Worm (Caenorhabditis elegans) whole organism, L4 larva: ENCODE measurements around the gene Y40B10A.5.
A peak's percentile ranks its signal among the peaks of the same experiment; 100 is the strongest.

ENCODE experiments used
- F10B5.3 ChIP-seq: sonication (generic microtip); optimal IDR thresholded peaks from 2 replicates; lab custom pipeline; 2016; ENCODE audit warnings: mild to moderate bottlenecking, missing genetic modification characterization, missing compliant biosample characterization
- F44E2.7 ChIP-seq: fragments of 200-800 bp; sonication (Bioruptor generic); IDR thresholded peaks from 2 replicates; pipeline ENCODE4 v2.1.2; 2022; ENCODE audit warnings: missing genetic modification characterization, missing compliant biosample characterization
- F49E8.2 ChIP-seq: sonication (generic microtip); optimal IDR thresholded peaks from 2 replicates; lab custom pipeline; 2016; ENCODE audit warnings: missing compliant biosample characterization, mild to moderate bottlenecking, missing genetic modification characterization, borderline replicate concordance
- Y105C5A.15 ChIP-seq: fragments of 200-800 bp; sonication (Bioruptor generic); IDR thresholded peaks from 2 replicates; pipeline ENCODE4 v1.3.6; 2022; ENCODE audit warnings: missing genetic modification characterization, missing compliant biosample characterization
- Y75B8A.6 ChIP-seq: fragments of 200-800 bp; sonication (Bioruptor generic); IDR thresholded peaks from 2 replicates; pipeline ENCODE4 v1.3.6; 2022; ENCODE audit warnings: missing genetic modification reagents, missing genetic modification characterization, missing compliant biosample characterization
- ceh-28 ChIP-seq: fragments of 150-350 bp; optimal IDR thresholded peaks from 2 replicates; lab custom pipeline; 2014; ENCODE audit warnings: missing biosample characterization, missing genetic modification reagents, missing genetic modification characterization
- ceh-62 ChIP-seq: sonication (generic microtip); optimal IDR thresholded peaks from 2 replicates; lab custom pipeline; 2017; ENCODE audit warnings: missing biosample characterization, missing genetic modification characterization
- cey-2 ChIP-seq: sonication (generic microtip); optimal IDR thresholded peaks from 3 replicates; lab custom pipeline; 2017; ENCODE audit warnings: missing genetic modification characterization, mild to moderate bottlenecking, missing compliant biosample characterization, antibody characterized with exemption, borderline replicate concordance; ENCODE audit not compliant: insufficient read depth
- ctbp-1 ChIP-seq: fragments of 200-800 bp; sonication (Bioruptor generic); IDR thresholded peaks from 2 replicates; pipeline ENCODE4 v1.3.6; 2022; ENCODE audit warnings: missing genetic modification reagents, missing genetic modification characterization, missing compliant biosample characterization
- dmd-6 ChIP-seq: fragments of 200-800 bp; sonication (Bioruptor generic); IDR thresholded peaks from 2 replicates; pipeline ENCODE4 v1.3.6; 2022; ENCODE audit warnings: missing genetic modification reagents, missing genetic modification characterization, missing compliant biosample characterization
- dmd-8 ChIP-seq: fragments of 200-800 bp; sonication (Bioruptor generic); IDR thresholded peaks from 2 replicates; pipeline ENCODE4 v1.3.6; 2022; ENCODE audit warnings: missing genetic modification characterization, missing compliant biosample characterization
- egl-27 ChIP-seq: sonication (generic microtip); optimal IDR thresholded peaks from 3 replicates; lab custom pipeline; 2017; ENCODE audit warnings: missing biosample characterization, missing genetic modification reagents, missing genetic modification characterization
- fkh-10 ChIP-seq: fragments of 150-350 bp; optimal IDR thresholded peaks from 2 replicates; lab custom pipeline; 2014; ENCODE audit warnings: missing biosample characterization, missing genetic modification reagents, missing genetic modification characterization
- hif-1 ChIP-seq, 2 experiments: sonication (generic microtip); optimal IDR thresholded peaks; 2 replicates each; lab custom pipeline; 2016 to 2017; ENCODE audit warnings: missing compliant biosample characterization in 2 of 2, missing genetic modification characterization in 2 of 2, missing genetic modification reagents in 2 of 2, missing genotype in 2 of 2, mild to moderate bottlenecking in 1 of 2
- hlh-11 ChIP-seq: fragments of 200-800 bp; sonication (Bioruptor generic); optimal IDR thresholded peaks from 2 replicates; lab custom pipeline; 2018; ENCODE audit warnings: mild to moderate bottlenecking, missing genetic modification characterization, missing compliant biosample characterization
- hlh-30 ChIP-seq: sonication (generic microtip); optimal IDR thresholded peaks from 2 replicates; lab custom pipeline; 2017; ENCODE audit warnings: antibody characterized with exemption, mild to moderate bottlenecking, missing genetic modification characterization, missing compliant biosample characterization; ENCODE audit not compliant: insufficient read depth
- lin-1 ChIP-seq: fragments of 200-800 bp; sonication (Bioruptor generic); IDR thresholded peaks from 2 replicates; pipeline ENCODE4 v1.3.6; 2022; ENCODE audit warnings: missing genetic modification reagents, missing genetic modification characterization, missing compliant biosample characterization
- lin-13 ChIP-seq: fragments of 150-350 bp; optimal IDR thresholded peaks from 2 replicates; lab custom pipeline; 2014; ENCODE audit warnings: missing biosample characterization, missing genetic modification reagents, missing genetic modification characterization
- lir-3 ChIP-seq: sonication (generic microtip); optimal IDR thresholded peaks from 2 replicates; lab custom pipeline; 2016; ENCODE audit warnings: mild to moderate bottlenecking, missing genetic modification characterization, missing compliant biosample characterization
- lsy-2 ChIP-seq, 2 experiments: fragments of 150-350 bp in 1 of 2; sonication (generic microtip) in 1 of 2; optimal IDR thresholded peaks; 2 replicates each; lab custom pipeline; 2014 to 2017; ENCODE audit warnings: missing biosample characterization in 2 of 2, missing genetic modification characterization in 2 of 2
- mep-1 ChIP-seq: fragments of 150-350 bp; sonication (generic microtip); optimal IDR thresholded peaks from 3 replicates; lab custom pipeline; 2014; ENCODE audit warnings: missing biosample characterization, missing genetic modification characterization
- mxl-2 ChIP-seq: fragments of 200-800 bp; sonication (Bioruptor generic); conservative IDR thresholded peaks from 2 replicates; pipeline ENCODE4 v1.3.6; 2022; ENCODE audit warnings: missing genetic modification reagents, missing genetic modification characterization, missing compliant biosample characterization
- nhr-10 ChIP-seq: fragments of 150-350 bp; optimal IDR thresholded peaks from 2 replicates; lab custom pipeline; 2014; ENCODE audit warnings: missing biosample characterization, missing genetic modification characterization
- nhr-28 ChIP-seq: fragments of 150-350 bp; optimal IDR thresholded peaks from 2 replicates; lab custom pipeline; 2014; ENCODE audit warnings: missing biosample characterization, missing genetic modification characterization
- nhr-41 ChIP-seq: fragments of 200-800 bp; sonication (Bioruptor generic); IDR thresholded peaks from 2 replicates; pipeline ENCODE4 v1.3.6; 2022; ENCODE audit warnings: missing genetic modification reagents, missing genetic modification characterization, missing compliant biosample characterization
- nhr-42 ChIP-seq: fragments of 200-800 bp; sonication (Bioruptor generic); IDR thresholded peaks from 2 replicates; pipeline ENCODE4 v1.3.6; 2022; ENCODE audit warnings: missing genetic modification characterization, missing compliant biosample characterization
- nhr-77 ChIP-seq: fragments of 150-350 bp; optimal IDR thresholded peaks from 2 replicates; lab custom pipeline; 2014; ENCODE audit warnings: missing biosample characterization, missing genetic modification characterization
- pha-4 ChIP-seq, 2 experiments: fragments of 150-350 bp in 1 of 2; fragments of 200-800 bp in 1 of 2; sonication (Bioruptor generic) in 1 of 2; IDR thresholded peaks in 1 of 2; optimal IDR thresholded peaks in 1 of 2; 2 replicates each; pipeline versions ENCODE4 v1.3.6 to Lab custom; 2014 to 2022; ENCODE audit warnings: missing genetic modification characterization in 2 of 2, missing genetic modification reagents in 2 of 2, missing biosample characterization in 1 of 2, missing compliant biosample characterization in 1 of 2
- pqm-1 ChIP-seq: sonication (generic microtip); optimal IDR thresholded peaks from 2 replicates; lab custom pipeline; 2017; ENCODE audit warnings: missing biosample characterization, missing genetic modification characterization
- rbr-2 ChIP-seq: sonication (generic microtip); optimal IDR thresholded peaks from 2 replicates; lab custom pipeline; 2016; ENCODE audit warnings: missing genotype, missing genetic modification characterization, missing compliant biosample characterization
- saeg-2 ChIP-seq: fragments of 200-800 bp; sonication (Bioruptor generic); IDR thresholded peaks from 2 replicates; pipeline ENCODE4 v1.3.6; 2022; ENCODE audit warnings: missing genetic modification reagents, missing genetic modification characterization, missing compliant biosample characterization
- sdz-12 ChIP-seq: fragments of 200-800 bp; sonication (Bioruptor generic); optimal IDR thresholded peaks from 2 replicates; lab custom pipeline; 2018; ENCODE audit warnings: mild to moderate bottlenecking, missing genetic modification characterization, missing compliant biosample characterization
- set-16 ChIP-seq: fragments of 200-800 bp; sonication (Bioruptor generic); IDR thresholded peaks from 2 replicates; pipeline ENCODE4 v1.3.6; 2022; ENCODE audit warnings: missing genetic modification reagents, missing genetic modification characterization, missing compliant biosample characterization
- skn-1 ChIP-seq: fragments of 150-350 bp; optimal IDR thresholded peaks from 2 replicates; lab custom pipeline; 2014; ENCODE audit warnings: missing biosample characterization, missing genetic modification characterization
- snpc-4 ChIP-seq: fragments of 150-350 bp; optimal IDR thresholded peaks from 2 replicates; lab custom pipeline; 2014; ENCODE audit warnings: missing biosample characterization, missing genetic modification characterization
- unc-39 ChIP-seq: sonication (generic microtip); optimal IDR thresholded peaks from 2 replicates; lab custom pipeline; 2017; ENCODE audit warnings: missing biosample characterization, missing genetic modification characterization
- unc-62 ChIP-seq, 3 experiments: fragments of 150-350 bp in 1 of 3; sonication (generic microtip); optimal IDR thresholded peaks in 2 of 3; peaks in 1 of 3; 1 replicate in 1 of 3; 2 replicates in 2 of 3; lab custom pipeline; 2014 to 2017; ENCODE audit warnings: missing biosample characterization in 3 of 3, missing genetic modification characterization in 3 of 3, missing genetic modification reagents in 3 of 3, missing genotype in 1 of 3
- vab-7 ChIP-seq: fragments of 200-800 bp; sonication (Bioruptor generic); IDR thresholded peaks from 2 replicates; pipeline ENCODE4 v1.3.6; 2022; ENCODE audit warnings: missing genetic modification reagents, missing genetic modification characterization, missing compliant biosample characterization
- zag-1 ChIP-seq: fragments of 150-350 bp; optimal IDR thresholded peaks from 2 replicates; lab custom pipeline; 2014; ENCODE audit warnings: missing biosample characterization, missing genetic modification characterization
- zip-11 ChIP-seq: fragments of 200-800 bp; sonication (Bioruptor generic); IDR thresholded peaks from 2 replicates; pipeline ENCODE4 v1.3.6; 2022; ENCODE audit warnings: missing genetic modification characterization, missing compliant biosample characterization

Gene Y40B10A.5

DNA sequence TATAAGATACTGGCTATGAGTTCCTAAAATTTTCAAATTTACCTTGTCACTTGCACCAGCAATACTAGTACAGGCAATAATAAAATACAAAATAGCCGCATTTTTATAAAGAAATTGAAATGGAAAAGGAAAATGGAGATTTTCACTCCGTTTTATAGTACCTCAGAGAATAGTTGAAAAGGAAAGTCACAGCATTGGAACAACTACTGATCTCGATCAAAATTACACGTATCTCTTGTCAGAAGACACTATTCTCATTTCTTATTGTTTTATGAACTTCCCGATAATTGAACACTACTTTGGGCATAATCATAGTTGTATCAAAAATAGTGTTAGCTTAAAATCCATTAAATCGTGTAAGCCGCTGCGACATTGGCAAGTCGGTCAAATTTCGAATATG is 5.7 kb upstream of the Y40B10A.5 start, which contains the start of gene Y40B10A.11:
Gene Y40B10A.11 (minus strand): TSS at position 101 of the 400 bp plus-strand sequence.
- TF ChIP-seq ceh-62 (tag; lab: Kevin White, UChicago) = no peak
- TF ChIP-seq skn-1 (tag; lab: Kevin White, UChicago) = no peak
- no peak for TF ChIP-seq F49E8.2 (tag; lab: Kevin White, UChicago)
- TF ChIP-seq unc-39 (tag; lab: Kevin White, UChicago) = no peak
- TF ChIP-seq dmd-8 (GFP tag; lab: Robert Waterston, UW) = no peak
- no peak for TF ChIP-seq cey-2 (tag; lab: Kevin White, UChicago)
- no peak for TF ChIP-seq nhr-42
- no peak for TF ChIP-seq vab-7 (GFP tag; lab: Robert Waterston, UW)
- TF ChIP-seq F10B5.3 (tag; lab: Kevin White, UChicago) = no peak
- no peak for TF ChIP-seq lin-1
- TF ChIP-seq snpc-4 = no peak
- TF ChIP-seq hlh-11 (tag; lab: Kevin White, UChicago) = no peak
- no peak for TF ChIP-seq lsy-2 (tag; optimal IDR thresholded peaks at IDR 0.05; lab: Kevin White, UChicago)
- no peak for TF ChIP-seq mep-1

DNA sequence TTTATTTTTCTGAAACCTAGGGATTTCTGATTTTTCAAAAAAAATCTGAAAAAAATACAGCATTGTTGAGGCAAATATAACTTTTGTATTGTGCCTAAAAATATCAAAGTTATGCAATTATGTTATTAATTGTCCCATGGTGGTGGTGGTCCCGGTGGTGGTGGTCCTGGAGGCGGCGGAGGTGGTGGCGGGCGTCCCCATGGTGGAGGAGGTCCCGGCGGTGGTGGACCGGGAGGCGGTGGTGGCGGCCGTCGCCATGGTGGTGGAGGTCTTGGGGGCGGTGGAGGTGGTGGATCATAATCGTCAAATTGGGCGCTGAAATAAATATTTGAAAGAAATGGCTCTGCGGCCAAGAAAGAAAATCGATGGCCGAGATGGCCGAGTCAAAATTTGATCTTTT is 4.9 kb upstream of the Y40B10A.5 start:
- no peak for TF ChIP-seq nhr-41
- peak; percentile 62; the same call in 1 of the 2 replicates for TF ChIP-seq pha-4 (GFP tag; IDR thresholded peaks at IDR 0.05; lab: Robert Waterston, UW)
- TF ChIP-seq pha-4 (tag; optimal IDR thresholded peaks at IDR 0.05; lab: Kevin White, UChicago) = no peak
- no peak for TF ChIP-seq zip-11 (GFP tag; lab: Robert Waterston, UW)
- TF ChIP-seq set-16 (GFP tag; lab: Robert Waterston, UW) = peak; percentile 98
- TF ChIP-seq F44E2.7 (GFP tag; lab: Robert Waterston, UW) = no peak
- 0 out of 2 replicates have a peak, but pooled peaks have one; percentile 19 for TF ChIP-seq mxl-2
- TF ChIP-seq dmd-6 (GFP tag; lab: Robert Waterston, UW) = no peak
- TF ChIP-seq Y105C5A.15 (GFP tag; lab: Robert Waterston, UW) = 0 out of 2 replicates have a peak, but pooled peaks have one; percentile 29
- no peak for TF ChIP-seq sdz-12 (GFP tag; lab: Kevin White, UChicago)
- TF ChIP-seq fkh-10 (GFP tag; lab: Kevin White, UChicago) = no peak
- no peak for TF ChIP-seq ceh-28

DNA sequence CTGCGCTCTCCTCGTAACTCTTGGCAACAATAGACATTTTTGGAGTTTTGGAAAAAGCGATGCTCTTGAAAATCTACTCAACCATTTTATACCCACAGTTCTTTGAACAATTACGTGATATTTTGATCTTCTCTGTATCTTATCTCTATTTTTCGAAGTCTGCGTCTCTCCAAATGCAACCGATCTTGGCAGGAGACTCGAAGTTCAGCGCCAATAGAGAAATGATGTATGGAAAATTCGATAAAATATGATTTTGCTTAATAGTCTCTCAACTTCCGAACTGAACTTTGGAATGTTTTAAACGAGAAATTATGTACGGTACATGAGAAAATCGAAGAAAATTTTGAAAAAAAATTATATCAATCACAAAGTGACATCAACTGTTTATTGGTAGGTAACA is 4.3 kb upstream of the Y40B10A.5 start, which contains the start of gene comt-4:
Gene comt-4 (minus strand): TSS at position 50 of the 400 bp plus-strand sequence.
- TF ChIP-seq egl-27 (tag; lab: Kevin White, UChicago) (no peak), ctbp-1 (no peak), dmd-6 (GFP tag; lab: Robert Waterston, UW) (peak; percentile 63), Y75B8A.6 (GFP tag; lab: Robert Waterston, UW) (no peak), nhr-28 (peak; percentile 75), hif-1 (tag; optimal IDR thresholded peaks at IDR 0.05; lab: Kevin White, UChicago) (peak in 1 of 2 experiments; percentile 85), lir-3 (tag; lab: Kevin White, UChicago) (no peak), unc-62 (GFP tag; optimal IDR thresholded peaks at IDR 0.05 in 1 of 2; lab: Kevin White, UChicago) (peak in 1 of 2 experiments; percentile 42), unc-62 (tag; optimal IDR thresholded peaks at IDR 0.05; lab: Kevin White, UChicago) (no peak), nhr-77 (peak; percentile 10)

DNA sequence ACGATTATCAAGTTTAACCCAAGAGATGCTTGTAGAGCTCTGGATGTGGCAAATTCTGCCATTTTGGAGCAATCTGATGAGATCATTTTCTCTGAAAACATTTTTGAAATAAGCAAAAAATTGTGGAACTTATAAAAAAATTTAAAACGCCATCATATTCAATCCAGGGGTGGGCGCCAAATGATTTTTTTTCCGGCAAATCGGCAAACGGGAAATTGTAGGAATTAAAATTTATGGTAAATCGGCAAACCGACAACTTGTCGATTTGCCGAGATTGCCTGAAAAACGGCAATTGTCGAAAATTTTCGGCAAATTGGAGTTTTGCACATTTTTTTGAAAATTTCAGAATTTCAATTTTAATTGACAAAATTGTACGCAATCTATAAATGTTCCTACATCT is 10.3 kb downstream of the Y40B10A.5 start, which contains the start of gene srab-23:
Gene srab-23 (minus strand): TSS at position 101 of the 400 bp plus-strand sequence.
- TF ChIP-seq pqm-1 (no peak), hlh-30 (tag; lab: Kevin White, UChicago) (no peak), nhr-77 (no peak), rbr-2 (tag; lab: Kevin White, UChicago) (no peak), zag-1 (tag; lab: Kevin White, UChicago) (no peak), lsy-2 (tag; optimal IDR thresholded peaks at IDR 0.05; lab: Kevin White, UChicago) (no peak), nhr-10 (tag; lab: Kevin White, UChicago) (no peak), lin-1 (no peak), unc-62 (GFP tag; optimal IDR thresholded peaks at IDR 0.05 in 1 of 2; lab: Kevin White, UChicago) (no peak), unc-62 (tag; optimal IDR thresholded peaks at IDR 0.05; lab: Kevin White, UChicago) (no peak), unc-39 (tag; lab: Kevin White, UChicago) (no peak), saeg-2 (GFP tag; lab: Robert Waterston, UW) (no peak), sdz-12 (GFP tag; lab: Kevin White, UChicago) (no peak), lin-13 (no peak)
